Fruit fly (Drosophila melanogaster) whole organism: Measurements from ENCODE around the gene Nse1.

Experiments
- CG8478 ChIP-seq: fragments of >200 bp; optimal IDR thresholded peaks from 2 replicates; lab custom pipeline; 2018; ENCODE audit warnings: inconsistent platforms
- pan ChIP-seq: fragments of >200 bp; optimal IDR thresholded peaks from 2 replicates; lab custom pipeline; 2017

- no peak for TF ChIP-seq CG8478 (lab: Kevin White, UChicago)
- TF ChIP-seq pan (lab: Kevin White, UChicago), result no peak
These were observed 28.2 kb downstream of the Nse1 start, which contains the start of the genes CG31635 and Tango1 for dm6 chr2L:6649085-6649754.
